Worm (Caenorhabditis elegans) whole organism, L1 larva: Measurements from ENCODE around the gene snb-5.

Experiments
- C04F5.9 ChIP-seq: sonication (generic microtip); optimal IDR thresholded peaks from 2 replicates; lab custom pipeline; 2016; ENCODE audit warnings: missing genetic modification characterization, missing compliant biosample characterization
- C34B4.2 ChIP-seq: sonication (generic microtip); optimal IDR thresholded peaks from 2 replicates; lab custom pipeline; 2017; ENCODE audit warnings: mild to moderate bottlenecking, missing genetic modification characterization, missing compliant biosample characterization
- aly-2 ChIP-seq: fragments of 150-350 bp; optimal IDR thresholded peaks from 2 replicates; lab custom pipeline; 2014; ENCODE audit warnings: missing biosample characterization, missing genetic modification characterization
- blmp-1 ChIP-seq: fragments of 150-350 bp; optimal IDR thresholded peaks from 2 replicates; lab custom pipeline; 2014; ENCODE audit warnings: missing biosample characterization, missing genetic modification characterization
- ceh-88 ChIP-seq: fragments of 200-800 bp; sonication (Bioruptor generic); IDR thresholded peaks from 2 replicates; pipeline ENCODE4 v1.3.6; 2022; ENCODE audit warnings: missing genetic modification characterization, missing compliant biosample characterization
- dpl-1 ChIP-seq, 3 experiments: fragments of 150-350 bp in 2 of 3; sonication (generic microtip) in 1 of 3; optimal IDR thresholded peaks; 2 replicates each; lab custom pipeline; 2014 to 2017; ENCODE audit warnings: missing biosample characterization in 3 of 3, missing genetic modification characterization in 3 of 3, missing genetic modification reagents in 3 of 3
- dsc-1 ChIP-seq: sonication (generic microtip); optimal IDR thresholded peaks from 2 replicates; lab custom pipeline; 2016; ENCODE audit warnings: mild to moderate bottlenecking, missing genetic modification characterization, missing compliant biosample characterization
- efl-1 ChIP-seq, 4 experiments: fragments of 150-350 bp; optimal IDR thresholded peaks in 3 of 4; peaks in 1 of 4; 1 replicate in 1 of 4; 2 replicates in 3 of 4; lab custom pipeline; 2014; ENCODE audit warnings: missing biosample characterization in 2 of 4, missing genetic modification characterization in 2 of 4, missing genetic modification reagents in 2 of 4
- egl-27 ChIP-seq, 2 experiments: fragments of 150-350 bp in 1 of 2; sonication (generic microtip); optimal IDR thresholded peaks; 3 replicates each; lab custom pipeline; 2017 to 2018; ENCODE audit warnings: missing biosample characterization in 2 of 2, missing genetic modification characterization in 2 of 2, missing genetic modification reagents in 2 of 2
- elt-2 ChIP-seq: sonication (generic microtip); optimal IDR thresholded peaks from 2 replicates; lab custom pipeline; 2016; ENCODE audit warnings: missing genetic modification characterization, mild to moderate bottlenecking, inconsistent platforms, missing compliant biosample characterization, missing genetic modification reagents
- ets-5 ChIP-seq: fragments of 200-800 bp; sonication (Bioruptor generic); IDR thresholded peaks from 2 replicates; pipeline ENCODE4 v1.3.6; 2022; ENCODE audit warnings: missing genetic modification characterization, missing compliant biosample characterization
- fkh-8 ChIP-seq: sonication (generic microtip); optimal IDR thresholded peaks from 2 replicates; lab custom pipeline; 2016; ENCODE audit warnings: mild to moderate bottlenecking, missing genetic modification characterization, missing compliant biosample characterization
- fos-1 ChIP-seq: fragments of 150-350 bp; optimal IDR thresholded peaks from 2 replicates; lab custom pipeline; 2014; ENCODE audit warnings: missing biosample characterization, missing genetic modification characterization
- grh-1 ChIP-seq: fragments of 200-800 bp; sonication (Bioruptor generic); IDR thresholded peaks from 2 replicates; pipeline ENCODE4 v1.3.6; 2022; ENCODE audit warnings: missing genetic modification reagents, missing genetic modification characterization, missing compliant biosample characterization
- irx-1 ChIP-seq: sonication (generic microtip); optimal IDR thresholded peaks from 2 replicates; lab custom pipeline; 2016; ENCODE audit warnings: missing genetic modification characterization, missing compliant biosample characterization
- isw-1 ChIP-seq: fragments of 200-800 bp; sonication (Bioruptor generic); IDR thresholded peaks from 2 replicates; pipeline ENCODE4 v1.3.6; 2022; ENCODE audit warnings: missing genetic modification characterization, missing compliant biosample characterization
- lin-14 ChIP-seq: fragments of 200-800 bp; sonication (Bioruptor generic); optimal IDR thresholded peaks from 2 replicates; lab custom pipeline; 2018; ENCODE audit warnings: mild to moderate bottlenecking, missing genetic modification characterization, moderate library complexity, missing compliant biosample characterization
- lin-15B ChIP-seq: fragments of 150-350 bp; sonication (generic microtip); optimal IDR thresholded peaks from 3 replicates; lab custom pipeline; 2014; ENCODE audit warnings: missing biosample characterization, missing genetic modification characterization
- lin-35 ChIP-seq, 2 experiments: fragments of 150-350 bp; optimal IDR thresholded peaks; 2 replicates each; lab custom pipeline; 2014; ENCODE audit warnings: missing biosample characterization in 2 of 2, missing genetic modification characterization in 2 of 2, missing genetic modification reagents in 2 of 2
- lir-3 ChIP-seq: sonication (generic microtip); optimal IDR thresholded peaks from 2 replicates; lab custom pipeline; 2016; ENCODE audit warnings: mild to moderate bottlenecking, missing genetic modification characterization, moderate library complexity, missing compliant biosample characterization; ENCODE audit not compliant: poor library complexity
- lsy-2 ChIP-seq, 2 experiments: fragments of 150-350 bp; optimal IDR thresholded peaks; 2 replicates each; lab custom pipeline; 2014; ENCODE audit warnings: missing biosample characterization in 2 of 2, missing genetic modification characterization in 2 of 2
- mdl-1 ChIP-seq, 2 experiments: fragments of 150-350 bp; optimal IDR thresholded peaks; 2 replicates each; lab custom pipeline; 2014 to 2017; ENCODE audit warnings: missing biosample characterization in 2 of 2, missing genetic modification characterization in 2 of 2, inconsistent platforms in 1 of 2
- mep-1 ChIP-seq: fragments of 150-350 bp; optimal IDR thresholded peaks from 2 replicates; lab custom pipeline; 2014; ENCODE audit warnings: missing biosample characterization, missing genetic modification characterization
- nhr-11 ChIP-seq: fragments of 150-350 bp; optimal IDR thresholded peaks from 2 replicates; lab custom pipeline; 2014; ENCODE audit warnings: missing biosample characterization, missing genetic modification characterization
- nhr-19 ChIP-seq: fragments of 200-800 bp; sonication (Bioruptor generic); conservative IDR thresholded peaks from 2 replicates; pipeline ENCODE4 v1.3.6; 2022; ENCODE audit warnings: missing genetic modification characterization, missing compliant biosample characterization
- nhr-28 ChIP-seq: fragments of 150-350 bp; optimal IDR thresholded peaks from 2 replicates; lab custom pipeline; 2014; ENCODE audit warnings: missing biosample characterization, missing genetic modification characterization
- nhr-71 ChIP-seq: sonication (generic microtip); optimal IDR thresholded peaks from 2 replicates; lab custom pipeline; 2016; ENCODE audit warnings: mild to moderate bottlenecking, missing genetic modification characterization, moderate library complexity, missing compliant biosample characterization
- nhr-84 ChIP-seq: sonication (generic microtip); optimal IDR thresholded peaks from 2 replicates; lab custom pipeline; 2017; ENCODE audit warnings: missing biosample characterization, missing genetic modification characterization
- rnt-1 ChIP-seq: sonication (generic microtip); optimal IDR thresholded peaks from 2 replicates; lab custom pipeline; 2016; ENCODE audit warnings: mild to moderate bottlenecking, missing genetic modification characterization, moderate library complexity, missing compliant biosample characterization
- skn-1 ChIP-seq: fragments of 150-350 bp; optimal IDR thresholded peaks from 2 replicates; lab custom pipeline; 2014; ENCODE audit warnings: missing biosample characterization, missing genetic modification characterization
- snpc-4 ChIP-seq: fragments of 150-350 bp; optimal IDR thresholded peaks from 2 replicates; lab custom pipeline; 2014; ENCODE audit warnings: missing biosample characterization, missing genetic modification characterization
- snu-23 ChIP-seq: sonication (generic microtip); optimal IDR thresholded peaks from 2 replicates; lab custom pipeline; 2016; ENCODE audit warnings: missing genetic modification characterization, missing compliant biosample characterization
- sup-37 ChIP-seq: fragments of 200-800 bp; sonication (Bioruptor generic); optimal IDR thresholded peaks from 2 replicates; lab custom pipeline; 2018; ENCODE audit warnings: mild to moderate bottlenecking, missing genetic modification characterization, missing compliant biosample characterization
- swsn-7 ChIP-seq: sonication (generic microtip); optimal IDR thresholded peaks from 2 replicates; lab custom pipeline; 2016; ENCODE audit warnings: missing genetic modification characterization, missing compliant biosample characterization
- tlp-1 ChIP-seq: fragments of 150-350 bp; optimal IDR thresholded peaks from 2 replicates; lab custom pipeline; 2014; ENCODE audit warnings: missing biosample characterization, missing genetic modification characterization
- unc-130 ChIP-seq: fragments of 150-350 bp; optimal IDR thresholded peaks from 2 replicates; lab custom pipeline; 2017; ENCODE audit warnings: missing biosample characterization, missing genetic modification characterization, inconsistent platforms
- zag-1 ChIP-seq: fragments of 150-350 bp; optimal IDR thresholded peaks from 2 replicates; lab custom pipeline; 2014; ENCODE audit warnings: missing biosample characterization, missing genetic modification characterization
- ztf-11 ChIP-seq, 2 experiments: sonication (generic microtip); optimal IDR thresholded peaks; 2 replicates each; lab custom pipeline; 2016 to 2017; ENCODE audit warnings: missing genetic modification characterization in 2 of 2, missing biosample characterization in 1 of 2, missing compliant biosample characterization in 1 of 2
- ztf-4 ChIP-seq: fragments of 150-350 bp; optimal IDR thresholded peaks from 2 replicates; lab custom pipeline; 2014; ENCODE audit warnings: missing biosample characterization, missing genetic modification characterization

Gene snb-5

DNA sequence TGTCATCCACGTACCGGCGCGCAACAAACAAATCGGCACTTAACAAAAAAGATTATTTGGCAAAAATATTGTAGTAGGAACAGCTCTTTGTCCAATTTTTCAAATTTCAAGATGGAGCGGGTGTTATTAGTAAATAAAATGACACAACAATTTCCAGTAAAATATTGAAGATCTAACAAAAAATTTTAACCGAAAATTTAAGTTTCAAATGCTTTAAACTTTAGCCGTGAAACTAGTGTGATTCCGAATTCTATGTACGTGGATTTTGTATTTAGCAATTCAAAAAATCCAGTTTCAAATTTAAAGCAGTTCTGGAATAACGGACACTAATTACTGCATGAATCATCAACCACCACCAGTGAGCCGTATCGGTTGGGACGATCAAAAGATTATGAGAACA lies at the start of gene snb-5:
snb-5 (plus strand) TSS at position 301 of the 400 bp plus-strand sequence.
- TF ChIP-seq sup-37 (no peak), grh-1 (GFP tag; lab: Robert Waterston, UW) (no peak), blmp-1 (tag; lab: Kevin White, UChicago) (no peak), C34B4.2 (tag; lab: Kevin White, UChicago) (no peak), skn-1 (no peak), fkh-8 (tag; lab: Kevin White, UChicago) (no peak), nhr-19 (GFP tag; lab: Robert Waterston, UW) (no peak), mdl-1 (tag; optimal IDR thresholded peaks at IDR 0.05; lab: Kevin White, UChicago) (no peak)

DNA sequence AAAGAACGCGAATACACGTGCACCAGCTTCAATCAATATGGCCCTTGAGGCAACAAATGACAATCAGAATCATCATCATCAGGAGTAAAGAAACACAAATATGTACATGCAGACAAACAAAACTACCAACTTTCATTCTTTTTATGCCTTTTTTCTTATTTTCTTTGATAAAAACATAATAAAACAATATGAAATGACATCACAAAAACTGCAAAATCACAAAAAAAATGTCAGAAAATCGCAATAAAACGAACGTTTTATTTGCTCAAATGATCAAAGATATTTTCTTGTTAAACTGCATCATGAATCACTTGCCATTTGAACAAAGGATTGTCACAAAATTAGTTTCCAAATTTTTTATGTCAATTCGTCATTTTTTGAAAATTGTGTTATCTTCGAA lies 48.4 kb upstream of the snb-5 start:
- TF ChIP-seq zag-1 (tag; lab: Kevin White, UChicago) (no peak), ceh-88 (GFP tag; lab: Robert Waterston, UW) (no peak), tlp-1 (tag; lab: Kevin White, UChicago) (no peak), ztf-11 (tag; optimal IDR thresholded peaks at IDR 0.05; lab: Kevin White, UChicago) (no peak), swsn-7 (tag; lab: Kevin White, UChicago) (no peak), irx-1 (tag; lab: Kevin White, UChicago) (no peak), nhr-11 (tag; lab: Kevin White, UChicago) (no peak), ets-5 (GFP tag; lab: Robert Waterston, UW) (no peak)

DNA sequence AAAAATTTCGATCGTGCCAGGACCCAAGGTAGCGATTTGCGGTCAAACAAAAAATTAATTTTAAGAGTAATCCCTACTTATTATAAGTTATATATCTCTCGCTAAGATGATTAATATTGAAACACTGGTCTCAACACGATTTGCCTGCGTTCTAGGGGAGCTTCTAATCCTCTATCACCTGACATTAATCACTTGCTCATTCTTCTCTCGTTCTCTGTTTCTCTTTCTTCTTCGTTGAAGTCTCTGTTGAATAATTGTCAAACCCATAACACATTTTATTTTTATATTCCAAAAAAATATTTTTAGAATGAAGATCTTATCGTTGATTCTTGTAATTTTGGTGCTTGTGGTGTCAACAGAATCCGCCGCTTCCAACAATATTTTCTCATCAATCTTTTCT lies 47.7 kb upstream of the snb-5 start, which contains the start of gene D2007.1:
D2007.1 (plus strand) TSS at position 301 of the 400 bp plus-strand sequence.
- TF ChIP-seq lsy-2 (tag; optimal IDR thresholded peaks at IDR 0.05; lab: Kevin White, UChicago) (peak in 1 of 2 experiments; percentile 28), lir-3 (tag; lab: Kevin White, UChicago) (peak; percentile 11), nhr-11 (tag; lab: Kevin White, UChicago) (no peak), nhr-71 (tag; lab: Kevin White, UChicago) (peak; percentile 28), dsc-1 (tag; lab: Kevin White, UChicago) (peak; percentile 78)

DNA sequence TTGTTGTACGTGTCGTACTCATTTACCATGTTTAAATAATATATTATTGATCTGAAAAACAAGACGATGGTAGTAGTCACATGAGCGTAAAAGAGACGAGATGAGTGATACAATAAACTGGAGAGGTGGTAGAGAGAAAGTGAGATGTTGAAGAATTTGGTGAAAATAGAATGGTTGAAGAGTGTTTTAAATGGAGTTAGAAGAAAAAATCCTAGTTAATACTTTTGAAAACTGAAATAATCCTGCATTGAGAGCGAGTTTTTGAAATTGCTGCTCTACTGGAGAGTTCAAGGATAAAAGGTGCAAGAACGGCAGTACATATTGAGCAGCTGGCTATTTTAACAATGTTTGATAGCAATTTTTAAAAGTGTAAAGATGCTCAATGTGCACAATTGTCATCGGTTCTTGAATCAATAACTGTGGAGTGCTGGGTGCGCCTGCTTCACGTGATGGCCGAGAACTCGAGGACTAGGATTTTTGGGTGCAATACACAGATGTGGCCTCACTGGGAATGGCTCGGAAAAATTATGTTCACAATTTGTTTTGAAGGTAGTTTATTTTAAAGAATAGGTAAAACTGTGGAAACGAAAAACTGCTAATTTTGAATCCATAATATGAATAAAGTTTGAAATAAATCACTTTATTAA lies 44.6 kb upstream of the snb-5 start, which contains the start of gene atg-13:
atg-13 (minus strand) TSS at position 51 of the 647 bp plus-strand sequence.
- TF ChIP-seq C04F5.9 (tag; lab: Kevin White, UChicago): no peak
- no peak for TF ChIP-seq zag-1 (tag; lab: Kevin White, UChicago)
- no peak for TF ChIP-seq unc-130 (tag; lab: Kevin White, UChicago)
- no peak for TF ChIP-seq ztf-11 (tag; optimal IDR thresholded peaks at IDR 0.05; lab: Kevin White, UChicago)
- TF ChIP-seq efl-1 (optimal IDR thresholded peaks at IDR 0.05; lab: Kevin White, UChicago): peak in 1 of 2 experiments; percentile 8
- TF ChIP-seq efl-1 (GFP tag; optimal IDR thresholded peaks at IDR 0.05 in 1 of 2; lab: Kevin White, UChicago): peak; percentile 6 to 73
- TF ChIP-seq blmp-1 (tag; lab: Kevin White, UChicago): peak; percentile 23
- TF ChIP-seq nhr-19 (GFP tag; lab: Robert Waterston, UW): 0 out of 2 replicates have a peak, but pooled peaks have one; percentile 7
- TF ChIP-seq lin-15B: no peak
- peak; percentile 2 for TF ChIP-seq rnt-1 (tag; lab: Kevin White, UChicago)
- TF ChIP-seq egl-27 (tag; optimal IDR thresholded peaks at IDR 0.05; lab: Kevin White, UChicago): no peak
- TF ChIP-seq aly-2 (tag; lab: Kevin White, UChicago): no peak
- TF ChIP-seq ztf-4 (tag; lab: Kevin White, UChicago): no peak
- no peak for TF ChIP-seq snpc-4 (tag; lab: Kevin White, UChicago)
- TF ChIP-seq lin-14: peak; percentile 44
- no peak for TF ChIP-seq nhr-84 (tag; lab: Kevin White, UChicago)
- no peak for TF ChIP-seq elt-2 (tag; lab: Kevin White, UChicago)
- no peak for TF ChIP-seq isw-1 (GFP tag; lab: Robert Waterston, UW)
- peak; percentile 48 for TF ChIP-seq mep-1 (tag; lab: Kevin White, UChicago)
- peak; percentile 56 for TF ChIP-seq nhr-71 (tag; lab: Kevin White, UChicago)
- TF ChIP-seq dpl-1 (GFP tag; optimal IDR thresholded peaks at IDR 0.05; lab: Kevin White, UChicago): peak in 1 of 3 experiments; percentile 15
- TF ChIP-seq fos-1 (tag; lab: Kevin White, UChicago): no peak
- TF ChIP-seq nhr-28 (tag; lab: Kevin White, UChicago): no peak
- TF ChIP-seq snu-23: peak; percentile 17
- peak in 1 of 2 experiments; percentile 51 for TF ChIP-seq mdl-1 (tag; optimal IDR thresholded peaks at IDR 0.05; lab: Kevin White, UChicago)
- TF ChIP-seq lin-35 (GFP tag; optimal IDR thresholded peaks at IDR 0.05; lab: Kevin White, UChicago): peak in 1 of 2 experiments; percentile 18
